Fruit fly (Drosophila melanogaster) whole organism, prepupa: ENCODE data around the gene MTF-1.

Experiments used
- Blimp-1 ChIP-seq: fragments of 200-800 bp; sonication (Bioruptor generic); optimal IDR thresholded peaks from 3 replicates; lab custom pipeline; 2017; ENCODE audit warnings: missing biosample characterization, missing genetic modification characterization, mild to moderate bottlenecking, moderate library complexity, missing genetic modification reagents
- CG10631 ChIP-seq: fragments of 200-800 bp; sonication (Bioruptor generic); optimal IDR thresholded peaks from 2 replicates; lab custom pipeline; 2016; ENCODE audit warnings: missing biosample characterization, missing genetic modification characterization
- CG10669 ChIP-seq: fragments of 200-800 bp; sonication (Bioruptor generic); optimal IDR thresholded peaks from 3 replicates; lab custom pipeline; 2018; ENCODE audit warnings: missing biosample characterization, mild to moderate bottlenecking, missing genetic modification characterization, moderate library complexity
- CG11762 ChIP-seq: fragments of 200-800 bp; sonication (Bioruptor generic); optimal IDR thresholded peaks from 3 replicates; lab custom pipeline; 2016; ENCODE audit warnings: missing biosample characterization, missing genetic modification characterization; ENCODE audit not compliant: insufficient read depth
- CG16779 ChIP-seq: fragments of 200-800 bp; sonication (Bioruptor generic); optimal IDR thresholded peaks from 3 replicates; lab custom pipeline; 2017; ENCODE audit warnings: missing biosample characterization, mild to moderate bottlenecking, missing genetic modification characterization
- CG3032 ChIP-seq: fragments of 200-800 bp; optimal IDR thresholded peaks from 2 replicates; lab custom pipeline; 2019; ENCODE audit warnings: missing biosample characterization, mild to moderate bottlenecking, missing genetic modification characterization, moderate library complexity
- CG31627 ChIP-seq: fragments of 200-800 bp; sonication (Bioruptor generic); optimal IDR thresholded peaks from 3 replicates; lab custom pipeline; 2016; ENCODE audit warnings: missing biosample characterization, missing genetic modification characterization
- CG32006 ChIP-seq: fragments of 200-800 bp; sonication (Bioruptor generic); optimal IDR thresholded peaks from 3 replicates; lab custom pipeline; 2017; ENCODE audit warnings: missing biosample characterization, mild to moderate bottlenecking, missing genetic modification characterization
- CG34406 ChIP-seq: fragments of 200-800 bp; sonication (Bioruptor generic); optimal IDR thresholded peaks from 3 replicates; lab custom pipeline; 2016; ENCODE audit warnings: missing biosample characterization, missing genetic modification characterization
- CG4318 ChIP-seq: fragments of 200-800 bp; sonication (Bioruptor generic); optimal IDR thresholded peaks from 3 replicates; lab custom pipeline; 2017; ENCODE audit warnings: missing biosample characterization, mild to moderate bottlenecking, missing genetic modification characterization
- CG6808 ChIP-seq: fragments of 200-800 bp; sonication (Bioruptor generic); optimal IDR thresholded peaks from 3 replicates; lab custom pipeline; 2017; ENCODE audit warnings: missing biosample characterization, missing genetic modification characterization, mild to moderate bottlenecking, moderate library complexity, missing genetic modification reagents
- CG8119 ChIP-seq: fragments of 200-800 bp; sonication (Bioruptor generic); IDR thresholded peaks from 3 replicates; pipeline ENCODE4 v1.3.6; 2022; ENCODE audit warnings: missing biosample characterization, missing genetic modification characterization
- CG8632 ChIP-seq: fragments of 200-800 bp; sonication (Bioruptor generic); optimal IDR thresholded peaks from 3 replicates; lab custom pipeline; 2016; ENCODE audit warnings: missing biosample characterization, missing genetic modification characterization
- CG9139 ChIP-seq: fragments of 200-800 bp; sonication (Bioruptor generic); optimal IDR thresholded peaks from 3 replicates; lab custom pipeline; 2017; ENCODE audit warnings: missing biosample characterization, mild to moderate bottlenecking, missing genetic modification characterization
- Eip75B ChIP-seq: fragments of 200-800 bp; sonication (Bioruptor generic); optimal IDR thresholded peaks from 3 replicates; lab custom pipeline; 2016; ENCODE audit warnings: missing biosample characterization, missing genetic modification characterization
- Eip78C ChIP-seq: fragments of 200-800 bp; sonication (Bioruptor generic); peaks from one replicate; lab custom pipeline; 2016; ENCODE audit warnings: missing biosample characterization, missing genetic modification characterization
- Ets21C ChIP-seq: fragments of 200-800 bp; sonication (Bioruptor generic); optimal IDR thresholded peaks from 3 replicates; lab custom pipeline; 2016; ENCODE audit warnings: missing biosample characterization, missing genetic modification characterization
- Gug ChIP-seq: fragments of 200-800 bp; sonication (Bioruptor generic); IDR thresholded peaks from 2 replicates; pipeline ENCODE4 v1.3.6; 2022; ENCODE audit warnings: missing biosample characterization, missing genetic modification characterization
- Hr38 ChIP-seq: sonication (Bioruptor generic); optimal IDR thresholded peaks from 2 replicates; lab custom pipeline; 2016; ENCODE audit warnings: missing biosample characterization, missing genetic modification characterization
- Hr39 ChIP-seq: fragments of 200-800 bp; sonication (Bioruptor generic); optimal IDR thresholded peaks from 2 replicates; lab custom pipeline; 2016; ENCODE audit warnings: missing biosample characterization, missing genetic modification characterization
- Hr4 ChIP-seq: fragments of 200-800 bp; sonication (Bioruptor generic); optimal IDR thresholded peaks from 3 replicates; lab custom pipeline; 2016; ENCODE audit warnings: missing biosample characterization, missing genetic modification characterization
- Lpt ChIP-seq: fragments of 200-800 bp; sonication (Bioruptor generic); optimal IDR thresholded peaks from 3 replicates; lab custom pipeline; 2016; ENCODE audit warnings: missing biosample characterization, missing genetic modification characterization
- Met ChIP-seq: fragments of 200-800 bp; sonication (Bioruptor generic); optimal IDR thresholded peaks from 3 replicates; lab custom pipeline; 2016; ENCODE audit warnings: missing biosample characterization, missing genetic modification characterization
- Smox ChIP-seq: fragments of 200-800 bp; sonication (Bioruptor generic); optimal IDR thresholded peaks from 3 replicates; lab custom pipeline; 2016; ENCODE audit warnings: missing biosample characterization, missing genetic modification characterization
- Sox14 ChIP-seq: fragments of 200-800 bp; sonication (Bioruptor generic); optimal IDR thresholded peaks from 3 replicates; lab custom pipeline; 2016; ENCODE audit warnings: missing biosample characterization, missing genetic modification characterization
- Sox15 ChIP-seq: fragments of 200-800 bp; sonication (Bioruptor generic); optimal IDR thresholded peaks from 3 replicates; lab custom pipeline; 2016; ENCODE audit warnings: missing biosample characterization, missing genetic modification characterization
- acj6 ChIP-seq: fragments of 200-800 bp; sonication (Bioruptor generic); optimal IDR thresholded peaks from 3 replicates; lab custom pipeline; 2016; ENCODE audit warnings: missing biosample characterization, missing genetic modification characterization
- cyc ChIP-seq: fragments of 200-800 bp; sonication (Bioruptor generic); optimal IDR thresholded peaks from 3 replicates; lab custom pipeline; 2016; ENCODE audit warnings: missing biosample characterization, missing genetic modification characterization
- dac ChIP-seq: fragments of 200-800 bp; sonication (Bioruptor generic); optimal IDR thresholded peaks from 2 replicates; lab custom pipeline; 2017; ENCODE audit warnings: missing biosample characterization, mild to moderate bottlenecking, missing genetic modification characterization
- eg ChIP-seq: fragments of 200-800 bp; sonication (Bioruptor generic); IDR thresholded peaks from 3 replicates; pipeline ENCODE4 v1.3.6; 2022; ENCODE audit warnings: missing biosample characterization, missing genetic modification characterization
- esn ChIP-seq: fragments of 200-800 bp; sonication (Bioruptor generic); optimal IDR thresholded peaks from 2 replicates; lab custom pipeline; 2016; ENCODE audit warnings: missing biosample characterization, mild to moderate bottlenecking, missing genetic modification characterization, moderate library complexity
- fkh ChIP-seq: fragments of 200-800 bp; sonication (Bioruptor generic); optimal IDR thresholded peaks from 3 replicates; lab custom pipeline; 2017; ENCODE audit warnings: missing biosample characterization, mild to moderate bottlenecking, missing genetic modification characterization, moderate library complexity
- lz ChIP-seq: fragments of 200-800 bp; sonication (Bioruptor generic); optimal IDR thresholded peaks from 3 replicates; lab custom pipeline; 2016; ENCODE audit warnings: missing biosample characterization, missing genetic modification characterization
- pdm3 ChIP-seq: fragments of 200-800 bp; sonication (Bioruptor generic); optimal IDR thresholded peaks from 3 replicates; lab custom pipeline; 2016; ENCODE audit warnings: missing biosample characterization, missing genetic modification characterization
- spab ChIP-seq: fragments of 200-800 bp; sonication (Bioruptor generic); optimal IDR thresholded peaks from 2 replicates; lab custom pipeline; 2017; ENCODE audit warnings: missing biosample characterization, mild to moderate bottlenecking, missing genetic modification characterization, missing genetic modification reagents
- ss ChIP-seq, 2 experiments: fragments of 200-800 bp; sonication (Bioruptor generic); optimal IDR thresholded peaks; 2 replicates in 1 of 2; 3 replicates in 1 of 2; lab custom pipeline; 2017 to 2018; ENCODE audit warnings: mild to moderate bottlenecking in 2 of 2, missing biosample characterization in 2 of 2, missing genetic modification characterization in 2 of 2, moderate library complexity in 1 of 2
- topi ChIP-seq: fragments of 200-800 bp; sonication (Bioruptor generic); optimal IDR thresholded peaks from 3 replicates; lab custom pipeline; 2016; ENCODE audit warnings: missing biosample characterization, missing genetic modification characterization
- vri ChIP-seq: fragments of 200-800 bp; sonication (Bioruptor generic); optimal IDR thresholded peaks from 3 replicates; lab custom pipeline; 2016; ENCODE audit warnings: missing biosample characterization, mild to moderate bottlenecking, missing genetic modification characterization

The MTF-1 gene

DNA sequence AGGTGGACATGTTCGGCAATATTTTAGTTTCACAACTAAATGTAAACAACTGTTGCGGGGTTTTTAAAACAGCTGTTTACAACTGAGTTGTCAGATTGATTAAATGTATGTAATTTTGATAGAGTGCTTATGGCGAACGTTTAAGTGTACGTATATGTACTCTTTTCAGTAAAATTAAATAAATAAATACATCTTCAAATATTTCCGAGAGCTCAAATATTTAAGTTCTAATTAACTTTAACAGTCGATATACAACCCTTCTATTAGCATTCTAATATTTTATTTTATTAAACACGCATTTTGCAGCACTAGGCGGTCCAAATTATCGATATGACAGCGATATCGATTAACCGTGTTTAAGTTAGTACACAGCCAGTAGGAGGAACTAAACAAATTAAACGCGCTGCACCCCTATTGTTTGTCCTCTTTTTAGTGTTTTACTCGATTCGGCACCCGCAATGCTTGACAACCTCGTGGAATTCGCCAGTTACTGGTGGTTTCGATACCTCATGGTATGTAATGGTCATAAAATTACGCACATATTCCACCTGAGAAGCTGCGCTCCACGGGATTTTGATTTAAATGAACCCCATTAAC lies 21.5 kb downstream of the MTF-1 start, which contains the start of the genes CG3448 and ghi (continued):
- TF ChIP-seq CG32006 (GFP tag; lab: Kevin White, UChicago) = no peak
- TF ChIP-seq vri = peak; percentile 32
- peak; percentile 25 for TF ChIP-seq Blimp-1 (GFP tag; lab: Kevin White, UChicago)
- peak; percentile 55; the same call in 2 of the 3 replicates for TF ChIP-seq eg (GFP tag; lab: Robert Waterston, UW)
- no peak for TF ChIP-seq pdm3 (GFP tag; lab: Kevin White, UChicago)
- TF ChIP-seq CG10669 (GFP tag; lab: Kevin White, UChicago) = peak; percentile 32
- TF ChIP-seq CG11762 (GFP tag; lab: Kevin White, UChicago) = peak; percentile 49
- no peak for TF ChIP-seq Sox15 (GFP tag; lab: Kevin White, UChicago)
- peak; percentile 67 for TF ChIP-seq cyc
- TF ChIP-seq lz (GFP tag; lab: Kevin White, UChicago) = peak; percentile 61
- TF ChIP-seq CG3032 (tag; lab: Kevin White, UChicago) = peak; percentile 70
- peak; percentile 23 for TF ChIP-seq CG31627 (GFP tag; lab: Kevin White, UChicago)
- TF ChIP-seq Eip75B (GFP tag; lab: Kevin White, UChicago) = peak; percentile 72
- peak; percentile 49; the same call in 1 of the 2 replicates for TF ChIP-seq Gug (GFP tag; lab: Robert Waterston, UW)
- no peak for TF ChIP-seq CG10631 (GFP tag; lab: Kevin White, UChicago)
- peak; percentile 89 for TF ChIP-seq Eip78C
- peak; percentile 58 for TF ChIP-seq acj6 (GFP tag; lab: Kevin White, UChicago)
- no peak for TF ChIP-seq spab
- no peak for TF ChIP-seq CG8119
- TF ChIP-seq Met (GFP tag; lab: Kevin White, UChicago) = peak; percentile 63
- peak; percentile 56 for TF ChIP-seq Lpt (GFP tag; lab: Kevin White, UChicago)
- no peak for TF ChIP-seq Hr38 (GFP tag; lab: Kevin White, UChicago)
- peak; percentile 9 for TF ChIP-seq CG8632 (GFP tag; lab: Kevin White, UChicago)
- no peak for TF ChIP-seq CG4318 (GFP tag; lab: Kevin White, UChicago)
- TF ChIP-seq dac (GFP tag; lab: Kevin White, UChicago) = no peak
- TF ChIP-seq CG9139 = no peak
- peak; percentile 28 for TF ChIP-seq Hr39 (GFP tag; lab: Kevin White, UChicago)
- TF ChIP-seq CG16779 (tag; lab: Kevin White, UChicago) = no peak

DNA sequence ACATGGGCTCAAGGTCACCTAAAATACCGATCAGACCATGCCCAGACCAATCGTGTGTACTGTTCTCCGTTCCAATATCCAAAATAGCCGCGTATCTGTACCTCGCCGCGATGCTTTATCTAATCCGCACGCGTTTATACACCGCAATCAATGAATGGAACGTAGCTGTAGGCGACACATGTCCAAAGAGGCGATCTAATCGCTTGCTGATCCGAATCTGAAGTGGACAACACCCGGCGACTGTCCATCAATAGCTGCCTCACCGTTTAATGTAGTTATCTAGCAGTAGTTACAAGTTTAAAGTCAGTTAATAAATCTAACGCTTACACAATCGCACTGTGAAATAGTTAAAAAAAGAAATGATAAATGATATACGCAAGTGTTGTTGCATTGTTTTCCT lies 22.3 kb downstream of the MTF-1 start:
- TF ChIP-seq vri (no peak), Sox15 (GFP tag; lab: Kevin White, UChicago) (no peak), acj6 (GFP tag; lab: Kevin White, UChicago) (no peak), Hr38 (GFP tag; lab: Kevin White, UChicago) (no peak), CG34406 (GFP tag; lab: Kevin White, UChicago) (no peak)

DNA sequence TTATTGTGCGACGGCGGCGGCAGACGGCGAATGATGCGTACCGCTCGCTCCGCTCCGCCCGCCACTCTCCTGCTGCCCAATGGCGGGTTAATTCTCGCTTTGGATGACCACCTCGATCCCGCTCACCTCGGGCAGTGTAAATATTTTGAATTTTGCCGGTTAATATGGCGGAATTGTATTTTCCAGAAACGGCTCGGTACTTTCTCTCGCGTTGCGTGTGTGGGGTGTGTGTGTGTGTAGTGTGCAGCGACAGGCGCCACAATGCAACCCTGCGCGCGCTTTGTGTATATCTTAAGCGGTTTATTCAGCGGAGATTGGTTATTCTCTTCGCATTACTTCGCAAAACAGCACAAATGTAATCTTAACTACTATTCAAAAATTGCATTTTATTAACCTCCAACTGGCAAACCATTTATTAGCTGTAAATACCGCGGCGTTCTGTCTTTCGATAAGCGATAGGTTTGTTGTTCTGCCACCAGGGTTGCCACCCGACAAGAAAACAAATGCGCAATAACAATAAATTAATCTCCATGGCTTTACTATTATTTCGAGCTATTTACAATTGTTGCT lies 25.8 kb downstream of the MTF-1 start, which contains the start of the genes phol and CG3552:
Gene phol, minus strand, starts transcription at position 463 of the 570 bp plus-strand sequence.
Gene CG3552, plus strand, starts transcription at position 500 of the 570 bp plus-strand sequence.
- TF ChIP-seq Blimp-1 (GFP tag; lab: Kevin White, UChicago) = peak; percentile 10
- TF ChIP-seq topi (GFP tag; lab: Kevin White, UChicago) = no peak
- peak; percentile 27 for TF ChIP-seq esn
- peak; percentile 72 for TF ChIP-seq Sox14
- TF ChIP-seq Hr4 (GFP tag; lab: Kevin White, UChicago) = no peak
- peak; percentile 71 for TF ChIP-seq Eip78C
- TF ChIP-seq Met (GFP tag; lab: Kevin White, UChicago) = no peak
- peak; percentile 2 for TF ChIP-seq Hr39 (GFP tag; lab: Kevin White, UChicago)
- no peak for TF ChIP-seq eg (GFP tag; lab: Robert Waterston, UW)
- no peak for TF ChIP-seq Gug (GFP tag; lab: Robert Waterston, UW)
- TF ChIP-seq ss (GFP tag; optimal IDR thresholded peaks at IDR 0.05; lab: Kevin White, UChicago) = peak in 1 of 2 experiments; percentile 27
- no peak for TF ChIP-seq CG34406 (GFP tag; lab: Kevin White, UChicago)
- TF ChIP-seq Ets21C (GFP tag; lab: Kevin White, UChicago) = peak; percentile 8
- no peak for TF ChIP-seq CG8632 (GFP tag; lab: Kevin White, UChicago)
- TF ChIP-seq CG6808 = peak; percentile 18
- TF ChIP-seq Smox (GFP tag; lab: Kevin White, UChicago) = no peak
- TF ChIP-seq CG3032 (tag; lab: Kevin White, UChicago) = no peak
- TF ChIP-seq fkh = peak; percentile 24
- no peak for TF ChIP-seq spab
- no peak for TF ChIP-seq CG10631 (GFP tag; lab: Kevin White, UChicago)
